Worm (Caenorhabditis elegans): ENCODE results near the gene ins-1.

ce11 chrIV:10481695-10482094 lies 45.2 kb downstream of the ins-1 start, which contains the start of gene egl-21:
- TF ChIP-seq skn-1 (tag; optimal IDR thresholded peaks at IDR 0.05) (no peak), ama-1 (optimal IDR thresholded peaks at IDR 0.05) (no peak), nhr-11 (tag; optimal IDR thresholded peaks at IDR 0.05) (no peak), ZK546.5 (tag; optimal IDR thresholded peaks at IDR 0.05) (no peak), lin-13 (GFP tag; optimal IDR thresholded peaks at IDR 0.05) (peak; percentile 33), fos-1 (tag; optimal IDR thresholded peaks at IDR 0.05) (no peak), nhr-237 (tag; optimal IDR thresholded peaks at IDR 0.05) (no peak)
